Worm (Caenorhabditis elegans) whole organism, mixed stage, embryonic: ENCODE results near the gene pdk-1.

Source experiments
- M03D4.4 ChIP-seq: sonication (generic microtip); optimal IDR thresholded peaks from 2 replicates; lab custom pipeline; 2017; ENCODE audit warnings: mild to moderate bottlenecking, missing genetic modification characterization, missing compliant biosample characterization
- bed-3 ChIP-seq: fragments of 200-800 bp; sonication (Bioruptor generic); optimal IDR thresholded peaks from 3 replicates; lab custom pipeline; 2018; ENCODE audit warnings: mild to moderate bottlenecking, missing genetic modification characterization, moderate library complexity, missing compliant biosample characterization
- blmp-1 ChIP-seq: fragments of 150-350 bp; optimal IDR thresholded peaks from 2 replicates; lab custom pipeline; 2014; ENCODE audit warnings: missing biosample characterization, missing genetic modification characterization
- ceh-39 ChIP-seq: fragments of 150-350 bp; optimal IDR thresholded peaks from 2 replicates; lab custom pipeline; 2014; ENCODE audit warnings: missing biosample characterization, missing genetic modification characterization
- ceh-43 ChIP-seq: fragments of 200-800 bp; sonication (Bioruptor generic); optimal IDR thresholded peaks from 2 replicates; lab custom pipeline; 2018; ENCODE audit warnings: mild to moderate bottlenecking, missing genetic modification characterization, moderate library complexity, missing compliant biosample characterization
- ceh-83 ChIP-seq: fragments of 200-800 bp; sonication (Bioruptor generic); optimal IDR thresholded peaks from 2 replicates; lab custom pipeline; 2018; ENCODE audit warnings: mild to moderate bottlenecking, missing genetic modification characterization, missing compliant biosample characterization
- ces-1 ChIP-seq: fragments of 150-350 bp; optimal IDR thresholded peaks from 2 replicates; lab custom pipeline; 2014; ENCODE audit warnings: missing biosample characterization, missing genetic modification reagents, missing genetic modification characterization
- cnd-1 ChIP-seq: fragments of 200-800 bp; sonication (Bioruptor generic); optimal IDR thresholded peaks from 2 replicates; lab custom pipeline; 2018; ENCODE audit warnings: mild to moderate bottlenecking, missing genetic modification characterization, missing compliant biosample characterization
- drap-1 ChIP-seq: fragments of 200-800 bp; sonication (Bioruptor generic); optimal IDR thresholded peaks from 3 replicates; lab custom pipeline; 2018; ENCODE audit warnings: mild to moderate bottlenecking, missing genetic modification characterization, missing compliant biosample characterization
- elt-1 ChIP-seq: sonication (generic microtip); optimal IDR thresholded peaks from 2 replicates; lab custom pipeline; 2017; ENCODE audit warnings: missing genetic modification characterization, mild to moderate bottlenecking, missing compliant biosample characterization, antibody characterized with exemption, moderate library complexity, borderline replicate concordance; ENCODE audit not compliant: insufficient read depth
- elt-3 ChIP-seq: fragments of 150-350 bp; optimal IDR thresholded peaks from 2 replicates; lab custom pipeline; 2014; ENCODE audit warnings: missing biosample characterization, missing genetic modification characterization
- flh-1 ChIP-seq: fragments of 200-800 bp; sonication (Bioruptor generic); optimal IDR thresholded peaks from 2 replicates; lab custom pipeline; 2018; ENCODE audit warnings: mild to moderate bottlenecking, missing genetic modification characterization, moderate library complexity, missing compliant biosample characterization
- ham-2 ChIP-seq: fragments of 200-800 bp; sonication (Bioruptor generic); optimal IDR thresholded peaks from 2 replicates; lab custom pipeline; 2018; ENCODE audit warnings: mild to moderate bottlenecking, missing genetic modification characterization, missing compliant biosample characterization
- hlh-1 ChIP-seq: fragments of 150-350 bp; optimal IDR thresholded peaks from 2 replicates; lab custom pipeline; 2014; ENCODE audit warnings: missing biosample characterization, missing genetic modification reagents, missing genetic modification characterization
- lin-13 ChIP-seq: fragments of 150-350 bp; optimal IDR thresholded peaks from 2 replicates; lab custom pipeline; 2014; ENCODE audit warnings: missing biosample characterization, missing genetic modification characterization
- lin-32 ChIP-seq: fragments of 200-800 bp; sonication (Bioruptor generic); optimal IDR thresholded peaks from 2 replicates; lab custom pipeline; 2018; ENCODE audit warnings: mild to moderate bottlenecking, missing genetic modification characterization, missing compliant biosample characterization
- lsy-2 ChIP-seq: fragments of 150-350 bp; optimal IDR thresholded peaks from 2 replicates; lab custom pipeline; 2014; ENCODE audit warnings: missing biosample characterization, missing genetic modification characterization
- mab-5 ChIP-seq: fragments of 150-350 bp; optimal IDR thresholded peaks from 2 replicates; lab custom pipeline; 2014; ENCODE audit warnings: missing biosample characterization, missing genetic modification characterization
- mep-1 ChIP-seq: fragments of 150-350 bp; optimal IDR thresholded peaks from 2 replicates; lab custom pipeline; 2017; ENCODE audit warnings: missing biosample characterization, missing genetic modification reagents, missing genetic modification characterization, inconsistent platforms
- mls-2 ChIP-seq: sonication (generic microtip); optimal IDR thresholded peaks from 2 replicates; lab custom pipeline; 2016; ENCODE audit warnings: mild to moderate bottlenecking, missing genetic modification characterization, moderate library complexity, missing compliant biosample characterization
- nhr-2 ChIP-seq: fragments of 150-350 bp; optimal IDR thresholded peaks from 2 replicates; lab custom pipeline; 2014; ENCODE audit warnings: missing biosample characterization, missing genetic modification characterization
- nhr-237 ChIP-seq: fragments of 150-350 bp; optimal IDR thresholded peaks from 2 replicates; lab custom pipeline; 2014; ENCODE audit warnings: missing biosample characterization, missing genetic modification characterization
- nhr-28 ChIP-seq: fragments of 150-350 bp; optimal IDR thresholded peaks from 2 replicates; lab custom pipeline; 2014; ENCODE audit warnings: missing biosample characterization, missing genetic modification characterization
- nhr-76 ChIP-seq: sonication (generic microtip); optimal IDR thresholded peaks from 2 replicates; lab custom pipeline; 2017; ENCODE audit warnings: missing biosample characterization, missing genetic modification characterization
- pha-4 ChIP-seq: fragments of 150-350 bp; optimal IDR thresholded peaks from 2 replicates; lab custom pipeline; 2018; ENCODE audit warnings: missing biosample characterization, missing genetic modification reagents, missing genetic modification characterization
- sem-2 ChIP-seq: fragments of 200-800 bp; sonication (Bioruptor generic); optimal IDR thresholded peaks from 2 replicates; lab custom pipeline; 2018; ENCODE audit warnings: mild to moderate bottlenecking, missing genetic modification characterization, missing compliant biosample characterization
- snpc-4 ChIP-seq: fragments of 150-350 bp; optimal IDR thresholded peaks from 2 replicates; lab custom pipeline; 2014; ENCODE audit warnings: missing biosample characterization, missing genetic modification characterization
- sptf-1 ChIP-seq: sonication (generic microtip); optimal IDR thresholded peaks from 2 replicates; lab custom pipeline; 2017; ENCODE audit warnings: mild to moderate bottlenecking, missing genetic modification characterization, moderate library complexity, missing compliant biosample characterization
- tbx-8 ChIP-seq: fragments of 200-800 bp; sonication (Bioruptor generic); optimal IDR thresholded peaks from 2 replicates; lab custom pipeline; 2018; ENCODE audit warnings: mild to moderate bottlenecking, missing genetic modification characterization, moderate library complexity, missing compliant biosample characterization
- unc-120 ChIP-seq: sonication (generic microtip); optimal IDR thresholded peaks from 2 replicates; lab custom pipeline; 2017; ENCODE audit warnings: missing genetic modification characterization, missing compliant biosample characterization; ENCODE audit not compliant: poor library complexity, severe bottlenecking
- unc-39 ChIP-seq: fragments of 150-350 bp; optimal IDR thresholded peaks from 2 replicates; lab custom pipeline; 2014; ENCODE audit warnings: missing biosample characterization, missing genetic modification characterization
- unc-62 ChIP-seq: fragments of 150-350 bp; optimal IDR thresholded peaks from 2 replicates; lab custom pipeline; 2014; ENCODE audit warnings: missing biosample characterization, missing genetic modification reagents, missing genetic modification characterization
- zip-8 ChIP-seq: fragments of 150-350 bp; optimal IDR thresholded peaks from 2 replicates; lab custom pipeline; 2014; ENCODE audit warnings: missing biosample characterization, missing genetic modification characterization
- ztf-11 ChIP-seq: fragments of 150-350 bp; optimal IDR thresholded peaks from 2 replicates; lab custom pipeline; 2014; ENCODE audit warnings: missing biosample characterization, missing genetic modification characterization

pdk-1 gene

DNA sequence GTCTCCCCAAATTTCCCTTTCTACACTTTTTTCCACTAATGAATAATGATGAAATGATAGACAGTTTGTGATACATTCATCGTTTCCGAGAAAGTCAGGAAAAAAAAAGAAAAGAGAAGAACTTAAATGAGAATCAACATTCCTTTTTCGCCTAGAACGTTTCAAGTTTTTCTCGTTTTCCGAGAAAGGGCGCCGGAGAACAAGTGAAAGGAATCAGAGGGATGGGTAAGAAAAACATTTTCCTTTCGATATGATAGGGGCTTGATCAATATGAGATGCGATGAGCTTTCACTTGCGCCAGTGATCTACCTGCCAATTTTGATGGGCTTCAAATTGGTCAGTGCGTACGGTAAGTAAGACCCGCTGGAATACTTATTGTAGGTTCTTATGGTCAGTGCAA, 11.7 kb upstream of the pdk-1 start:
- TF ChIP-seq blmp-1 (tag; lab: Kevin White, UChicago), result peak; percentile 68
- no peak for TF ChIP-seq lin-32 (GFP tag; lab: Kevin White, UChicago)
- TF ChIP-seq, all 35 proteins: peak for 1

- TF ChIP-seq blmp-1 (tag; lab: Kevin White, UChicago) (peak; percentile 67), pha-4 (tag; lab: Kevin White, UChicago) (no peak), lin-13 (no peak), flh-1 (GFP tag; lab: Kevin White, UChicago) (no peak), elt-1 (peak; percentile 18), hlh-1 (tag; lab: Kevin White, UChicago) (no peak)
- TF ChIP-seq, all 35 proteins: peak for 2
Observed at ce11 chrX:1311084-1311483, 10.1 kb upstream of the pdk-1 start, which contains the start of gene H42K12.3. Gene H42K12.3, plus strand, starts transcription at chrX:1311391.

DNA sequence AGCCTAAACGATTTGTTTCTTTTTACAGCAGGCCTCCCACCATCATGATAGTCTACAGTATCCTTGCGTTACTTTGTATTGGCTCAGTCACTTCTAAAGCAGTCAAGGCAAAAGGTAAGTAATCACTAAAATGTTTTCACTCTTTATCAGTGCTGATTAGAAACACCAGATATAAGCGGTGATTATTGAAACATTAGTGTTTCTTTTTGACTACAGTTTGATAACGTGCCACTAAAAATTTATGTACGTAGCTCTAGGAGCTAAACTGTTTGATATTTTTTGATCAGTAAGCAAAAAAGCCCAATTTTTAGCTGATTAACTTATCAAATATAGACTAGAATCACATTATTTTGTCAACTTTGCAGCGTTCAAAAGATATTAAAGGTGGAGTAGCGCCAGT, 9.6 kb upstream of the pdk-1 start:
- TF ChIP-seq sem-2 (GFP tag; lab: Kevin White, UChicago) (no peak), hlh-1 (tag; lab: Kevin White, UChicago) (no peak), bed-3 (GFP tag; lab: Kevin White, UChicago) (no peak), ceh-83 (GFP tag; lab: Kevin White, UChicago) (no peak), ceh-39 (no peak), blmp-1 (tag; lab: Kevin White, UChicago) (no peak), elt-3 (tag; lab: Kevin White, UChicago) (no peak), lin-32 (GFP tag; lab: Kevin White, UChicago) (no peak), lin-13 (no peak), elt-1 (no peak), snpc-4 (no peak), unc-39 (tag; lab: Kevin White, UChicago) (no peak), nhr-2 (no peak), nhr-237 (no peak), cnd-1 (tag; lab: Kevin White, UChicago) (no peak), M03D4.4 (no peak)

DNA sequence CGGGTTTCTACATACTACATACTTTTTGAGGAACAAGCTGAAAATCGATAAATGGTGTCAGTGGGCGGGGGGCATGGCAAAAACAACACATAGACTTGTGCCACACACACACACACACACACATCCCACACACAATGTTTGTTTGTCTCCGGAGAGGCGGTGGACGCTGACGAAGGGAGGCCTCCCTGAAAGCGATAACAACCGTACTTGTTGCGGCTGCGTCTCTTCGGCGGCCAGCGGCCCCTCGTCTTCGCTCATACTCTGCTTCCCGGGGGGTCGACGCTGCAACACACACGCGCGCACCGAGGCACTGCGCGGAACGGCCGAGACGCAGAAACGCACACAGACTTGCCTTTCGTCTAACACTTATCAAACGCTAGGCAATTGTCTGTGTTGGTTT, 1.4 kb upstream of the pdk-1 start:
- no peak for TF ChIP-seq bed-3 (GFP tag; lab: Kevin White, UChicago)
- TF ChIP-seq snpc-4, result no peak
- TF ChIP-seq cnd-1 (tag; lab: Kevin White, UChicago), result peak; percentile 8
- TF ChIP-seq unc-62 (GFP tag; lab: Kevin White, UChicago), result no peak
- TF ChIP-seq nhr-2, result no peak
- TF ChIP-seq ceh-83 (GFP tag; lab: Kevin White, UChicago), result no peak
- TF ChIP-seq M03D4.4, result peak; percentile 42
- TF ChIP-seq sptf-1 (tag; lab: Kevin White, UChicago), result peak; percentile 34
- TF ChIP-seq ces-1 (GFP tag; lab: Kevin White, UChicago), result peak; percentile 19
- no peak for TF ChIP-seq lin-13
- peak; percentile 62 for TF ChIP-seq mls-2 (tag; lab: Kevin White, UChicago)
- no peak for TF ChIP-seq lsy-2
- peak; percentile 51 for TF ChIP-seq drap-1
- TF ChIP-seq flh-1 (GFP tag; lab: Kevin White, UChicago), result no peak
- TF ChIP-seq tbx-8 (GFP tag; lab: Kevin White, UChicago), result no peak
- TF ChIP-seq zip-8, result no peak
- peak; percentile 30 for TF ChIP-seq sem-2 (GFP tag; lab: Kevin White, UChicago)
- peak; percentile 87 for TF ChIP-seq ham-2 (GFP tag; lab: Kevin White, UChicago)
- peak; percentile 72 for TF ChIP-seq pha-4 (tag; lab: Kevin White, UChicago)
- no peak for TF ChIP-seq elt-1
- TF ChIP-seq ceh-43, result no peak
- no peak for TF ChIP-seq ztf-11
- TF ChIP-seq mep-1, result no peak
- TF ChIP-seq nhr-237, result no peak
- TF ChIP-seq nhr-28 (tag; lab: Kevin White, UChicago), result no peak
- no peak for TF ChIP-seq nhr-76 (tag; lab: Kevin White, UChicago)

- TF ChIP-seq lsy-2 (peak; percentile 25), unc-62 (GFP tag; lab: Kevin White, UChicago) (peak; percentile 10), unc-39 (tag; lab: Kevin White, UChicago) (no peak), unc-120 (tag; lab: Kevin White, UChicago) (no peak), ham-2 (GFP tag; lab: Kevin White, UChicago) (peak; percentile 53), mab-5 (tag; lab: Kevin White, UChicago) (peak; percentile 29), ztf-11 (no peak), nhr-2 (no peak), elt-3 (tag; lab: Kevin White, UChicago) (no peak), mep-1 (peak; percentile 84), ces-1 (GFP tag; lab: Kevin White, UChicago) (peak; percentile 99), lin-32 (GFP tag; lab: Kevin White, UChicago) (no peak), sem-2 (GFP tag; lab: Kevin White, UChicago) (no peak), snpc-4 (no peak), tbx-8 (GFP tag; lab: Kevin White, UChicago) (no peak), elt-1 (no peak), lin-13 (no peak), zip-8 (no peak), M03D4.4 (no peak), drap-1 (peak; percentile 46), sptf-1 (tag; lab: Kevin White, UChicago) (peak; percentile 47), ceh-43 (no peak), nhr-237 (peak; percentile 91), nhr-76 (tag; lab: Kevin White, UChicago) (no peak), mls-2 (tag; lab: Kevin White, UChicago) (peak; percentile 8)
- TF ChIP-seq, all 35 proteins: peak for 10
Observed at ce11 chrX:1322997-1323396, 1.9 kb downstream of the pdk-1 start.
